Worm (Caenorhabditis elegans) whole organism, young adult: ENCODE data around the gene hum-2.

ENCODE experiments used
- B0035.1 ChIP-seq: sonication (generic microtip); optimal IDR thresholded peaks from 2 replicates; lab custom pipeline; 2016; ENCODE audit warnings: missing genetic modification characterization, mild to moderate bottlenecking, missing compliant biosample characterization, missing genotype, missing genetic modification reagents
- B0261.1 ChIP-seq: sonication (generic microtip); optimal IDR thresholded peaks from 2 replicates; lab custom pipeline; 2016; ENCODE audit warnings: mild to moderate bottlenecking, missing genetic modification characterization, moderate library complexity, missing compliant biosample characterization
- C06A6.2 ChIP-seq: fragments of 200-800 bp; sonication (Bioruptor generic); conservative IDR thresholded peaks from 2 replicates; pipeline ENCODE4 v1.3.6; 2022; ENCODE audit warnings: missing genetic modification characterization, missing compliant biosample characterization
- F23B12.7 ChIP-seq: sonication (generic microtip); optimal IDR thresholded peaks from 2 replicates; lab custom pipeline; 2017; ENCODE audit warnings: missing genetic modification characterization, mild to moderate bottlenecking, missing compliant biosample characterization, antibody characterized with exemption, moderate library complexity; ENCODE audit not compliant: insufficient read depth
- F39B2.1 ChIP-seq: fragments of 200-800 bp; sonication (Bioruptor generic); IDR thresholded peaks from 2 replicates; pipeline ENCODE4 v1.3.6; 2022; ENCODE audit warnings: missing genetic modification reagents, missing genetic modification characterization, missing compliant biosample characterization
- F55B11.4 ChIP-seq: sonication (generic microtip); optimal IDR thresholded peaks from 2 replicates; lab custom pipeline; 2016; ENCODE audit warnings: missing compliant biosample characterization, missing genetic modification characterization, borderline replicate concordance; ENCODE audit not compliant: insufficient read depth
- Y56A3A.18 ChIP-seq: fragments of 200-800 bp; sonication (Bioruptor generic); IDR thresholded peaks from 2 replicates; pipeline ENCODE4 v1.3.6; 2022; ENCODE audit warnings: missing genetic modification reagents, missing genetic modification characterization, missing compliant biosample characterization
- Y67H2A.10 ChIP-seq: fragments of 200-800 bp; sonication (Bioruptor generic); conservative IDR thresholded peaks from 2 replicates; pipeline ENCODE4 v1.3.6; 2022; ENCODE audit warnings: missing genetic modification reagents, missing genetic modification characterization, missing compliant biosample characterization
- attf-5 ChIP-seq: fragments of 200-800 bp; sonication (Bioruptor generic); optimal IDR thresholded peaks from 2 replicates; lab custom pipeline; 2018; ENCODE audit warnings: mild to moderate bottlenecking, missing genetic modification characterization, missing compliant biosample characterization
- attf-6 ChIP-seq: fragments of 200-800 bp; sonication (Bioruptor generic); IDR thresholded peaks from 2 replicates; pipeline ENCODE4 v1.3.6; 2022; ENCODE audit warnings: missing genetic modification reagents, missing genetic modification characterization, missing compliant biosample characterization
- bed-1 ChIP-seq: fragments of 200-800 bp; sonication (Bioruptor generic); IDR thresholded peaks from 2 replicates; pipeline ENCODE4 v1.3.6; 2022; ENCODE audit warnings: missing genetic modification reagents, missing genetic modification characterization, missing compliant biosample characterization
- cebp-1 ChIP-seq, 2 experiments: fragments of 200-800 bp in 1 of 2; sonication (Bioruptor generic) in 1 of 2; sonication (generic microtip) in 1 of 2; IDR thresholded peaks in 1 of 2; optimal IDR thresholded peaks in 1 of 2; 2 replicates each; pipeline versions ENCODE4 v1.3.6 to Lab custom; 2017 to 2022; ENCODE audit warnings: missing compliant biosample characterization in 2 of 2, missing genetic modification characterization in 2 of 2, mild to moderate bottlenecking in 1 of 2, missing genetic modification reagents in 1 of 2, moderate library complexity in 1 of 2
- cebp-2 ChIP-seq: fragments of 200-800 bp; sonication (Bioruptor generic); IDR thresholded peaks from 2 replicates; pipeline ENCODE4 v1.3.6; 2022; ENCODE audit warnings: missing genetic modification characterization, missing compliant biosample characterization
- ceh-79 ChIP-seq: sonication (generic microtip); optimal IDR thresholded peaks from 2 replicates; lab custom pipeline; 2017; ENCODE audit warnings: mild to moderate bottlenecking, missing genetic modification characterization, missing compliant biosample characterization
- die-1 ChIP-seq: sonication (generic microtip); optimal IDR thresholded peaks from 2 replicates; lab custom pipeline; 2016; ENCODE audit warnings: missing genotype, mild to moderate bottlenecking, missing genetic modification characterization, missing compliant biosample characterization
- egl-18 ChIP-seq: fragments of 200-800 bp; sonication (Bioruptor generic); IDR thresholded peaks from 2 replicates; pipeline ENCODE4 v1.3.6; 2022; ENCODE audit warnings: missing genetic modification reagents, missing genetic modification characterization, missing compliant biosample characterization
- egl-44 ChIP-seq: fragments of 200-800 bp; sonication (Bioruptor generic); IDR thresholded peaks from 2 replicates; pipeline ENCODE4 v1.3.6; 2022; ENCODE audit warnings: missing genetic modification reagents, missing genetic modification characterization, missing compliant biosample characterization
- egrh-3 ChIP-seq: fragments of 200-800 bp; sonication (Bioruptor generic); IDR thresholded peaks from 2 replicates; pipeline ENCODE4 v1.3.6; 2022; ENCODE audit warnings: missing genetic modification reagents, missing genetic modification characterization, missing compliant biosample characterization
- hlh-26 ChIP-seq: fragments of 200-800 bp; sonication (Bioruptor generic); conservative IDR thresholded peaks from 2 replicates; pipeline ENCODE4 v1.3.6; 2022; ENCODE audit warnings: missing genetic modification reagents, missing genetic modification characterization, missing compliant biosample characterization
- hrde-1 ChIP-seq: sonication (generic microtip); optimal IDR thresholded peaks from 2 replicates; lab custom pipeline; 2016; ENCODE audit warnings: missing genetic modification characterization, mild to moderate bottlenecking, missing compliant biosample characterization, moderate library complexity, missing genotype, missing genetic modification reagents, borderline replicate concordance
- hsf-1 ChIP-seq: fragments of 200-800 bp; sonication (Bioruptor generic); IDR thresholded peaks from 2 replicates; pipeline ENCODE4 v1.3.6; 2022; ENCODE audit warnings: missing genetic modification reagents, missing genetic modification characterization, missing compliant biosample characterization
- lin-35 ChIP-seq, 3 experiments: fragments of 150-350 bp in 2 of 3; sonication (generic microtip) in 1 of 3; optimal IDR thresholded peaks; 2 replicates each; lab custom pipeline; 2014 to 2018; ENCODE audit warnings: missing biosample characterization in 3 of 3, missing genetic modification characterization in 3 of 3, missing genetic modification reagents in 3 of 3
- lsy-27 ChIP-seq: sonication (generic microtip); optimal IDR thresholded peaks from 2 replicates; lab custom pipeline; 2017; ENCODE audit warnings: missing genetic modification characterization, mild to moderate bottlenecking, missing compliant biosample characterization, antibody characterized with exemption, missing genotype, borderline replicate concordance; ENCODE audit not compliant: insufficient read depth
- madf-10 ChIP-seq: sonication (generic microtip); optimal IDR thresholded peaks from 2 replicates; lab custom pipeline; 2016; ENCODE audit warnings: mild to moderate bottlenecking, missing genetic modification characterization, missing compliant biosample characterization
- madf-6 ChIP-seq: fragments of 200-800 bp; sonication (Bioruptor generic); IDR thresholded peaks from 2 replicates; pipeline ENCODE4 v1.3.6; 2022; ENCODE audit warnings: missing genetic modification reagents, missing genetic modification characterization, missing compliant biosample characterization
- madf-8 ChIP-seq: fragments of 200-800 bp; sonication (Bioruptor generic); conservative IDR thresholded peaks from 2 replicates; pipeline ENCODE4 v1.3.6; 2022; ENCODE audit warnings: missing genetic modification reagents, missing genetic modification characterization, missing compliant biosample characterization
- mxl-1 ChIP-seq: sonication (generic microtip); optimal IDR thresholded peaks from 2 replicates; lab custom pipeline; 2016; ENCODE audit warnings: missing genetic modification characterization, missing compliant biosample characterization
- nfya-1 ChIP-seq: sonication (generic microtip); optimal IDR thresholded peaks from 2 replicates; lab custom pipeline; 2017; ENCODE audit warnings: antibody characterized with exemption, missing compliant biosample characterization, missing genetic modification characterization, borderline replicate concordance; ENCODE audit not compliant: insufficient read depth
- nhr-179 ChIP-seq: sonication (generic microtip); optimal IDR thresholded peaks from 2 replicates; lab custom pipeline; 2016; ENCODE audit warnings: mild to moderate bottlenecking, missing genetic modification characterization, missing compliant biosample characterization
- nhr-27 ChIP-seq: fragments of 200-800 bp; sonication (Bioruptor generic); optimal IDR thresholded peaks from 2 replicates; lab custom pipeline; 2018; ENCODE audit warnings: mild to moderate bottlenecking, missing genetic modification characterization, moderate library complexity, missing compliant biosample characterization
- nhr-80 ChIP-seq: sonication (generic microtip); optimal IDR thresholded peaks from 2 replicates; lab custom pipeline; 2016; ENCODE audit warnings: missing genetic modification characterization, missing compliant biosample characterization
- rec-8 ChIP-seq, 2 experiments: sonication (generic microtip); optimal IDR thresholded peaks; 2 replicates each; lab custom pipeline; 2016; ENCODE audit warnings: mild to moderate bottlenecking in 2 of 2, missing genetic modification characterization in 2 of 2, missing genetic modification reagents in 2 of 2, missing genotype in 2 of 2, missing biosample characterization in 1 of 2, missing compliant biosample characterization in 1 of 2, moderate library complexity in 1 of 2
- snpc-1.3 ChIP-seq: sonication (generic microtip); optimal IDR thresholded peaks from 2 replicates; lab custom pipeline; 2017; ENCODE audit warnings: missing genetic modification characterization, mild to moderate bottlenecking, missing compliant biosample characterization, antibody characterized with exemption, moderate library complexity, missing genotype, missing genetic modification reagents; ENCODE audit not compliant: insufficient read depth
- tbx-9 ChIP-seq: sonication (generic microtip); optimal IDR thresholded peaks from 2 replicates; lab custom pipeline; 2016; ENCODE audit warnings: borderline replicate concordance, missing genetic modification characterization, inconsistent platforms, missing compliant biosample characterization
- ztf-28 ChIP-seq: fragments of 200-800 bp; sonication (Bioruptor generic); IDR thresholded peaks from 2 replicates; pipeline ENCODE4 v1.3.6; 2022; ENCODE audit warnings: missing genetic modification reagents, missing genetic modification characterization, missing compliant biosample characterization

hum-2 gene

DNA sequence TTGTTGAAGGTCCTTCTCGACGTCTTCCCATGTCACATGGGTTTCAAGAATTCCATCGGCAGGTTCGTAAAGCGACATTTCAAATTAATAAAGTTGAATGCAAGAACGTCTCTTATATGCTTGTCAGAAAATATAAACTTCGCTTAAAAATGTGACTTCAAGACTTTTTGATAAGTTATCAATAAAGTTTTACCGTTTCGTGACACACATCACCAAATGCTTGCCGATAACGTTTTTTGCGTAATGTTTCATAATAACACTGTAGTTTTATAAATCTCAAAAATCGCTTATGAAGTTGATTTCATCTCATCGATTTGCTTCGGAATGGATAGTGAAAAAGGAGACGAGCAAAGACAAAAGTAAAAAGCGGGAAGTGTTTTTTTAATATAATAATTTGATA lies 12.5 kb upstream of the hum-2 start, which contains the start of gene E02C12.8:
Gene E02C12.8 (minus strand): TSS at position 141 of the 400 bp plus-strand sequence.
- TF ChIP-seq nhr-80 (tag; lab: Kevin White, UChicago) (peak; percentile 77), attf-6 (GFP tag; lab: Robert Waterston, UW) (no peak), cebp-1 (GFP tag; IDR thresholded peaks at IDR 0.05; lab: Robert Waterston, UW) (peak; percentile 53; the same call in 1 of the 2 replicates), cebp-1 (tag; optimal IDR thresholded peaks at IDR 0.05; lab: Kevin White, UChicago) (no peak)

DNA sequence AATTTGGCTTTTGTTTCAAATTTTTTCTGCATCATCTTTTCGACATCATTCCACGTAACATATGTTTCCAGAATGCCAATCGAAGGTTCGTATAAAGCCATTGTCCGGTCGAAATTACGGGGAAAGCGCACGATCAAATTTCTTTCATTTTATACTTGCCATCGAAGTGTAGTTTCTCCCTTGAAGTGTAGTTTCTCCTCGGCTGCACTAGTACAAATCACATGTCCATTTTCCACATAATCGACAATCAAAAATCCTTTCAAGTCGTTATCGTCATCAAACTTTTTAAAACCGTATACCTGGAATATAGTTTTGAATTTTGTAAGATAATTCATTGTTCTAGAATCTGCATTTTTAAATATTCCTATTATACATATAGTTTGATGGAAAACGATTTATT lies 10.6 kb upstream of the hum-2 start, which contains the start of gene E02C12.9:
Gene E02C12.9 (minus strand): TSS at position 101 of the 400 bp plus-strand sequence.
- TF ChIP-seq ztf-28 (GFP tag; lab: Robert Waterston, UW) (no peak), nfya-1 (tag; lab: Kevin White, UChicago) (no peak), snpc-1.3 (tag; lab: Kevin White, UChicago) (no peak), Y67H2A.10 (GFP tag; lab: Robert Waterston, UW) (no peak), F23B12.7 (tag; lab: Kevin White, UChicago) (no peak), egl-44 (GFP tag; lab: Robert Waterston, UW) (no peak), rec-8 (tag; optimal IDR thresholded peaks at IDR 0.05; lab: Kevin White, UChicago) (no peak), lin-35 (GFP tag; optimal IDR thresholded peaks at IDR 0.05; lab: Kevin White, UChicago) (no peak), F39B2.1 (GFP tag; lab: Robert Waterston, UW) (no peak), bed-1 (GFP tag; lab: Robert Waterston, UW) (no peak), attf-5 (GFP tag; lab: Kevin White, UChicago) (no peak), hlh-26 (GFP tag; lab: Robert Waterston, UW) (no peak), Y56A3A.18 (no peak), die-1 (tag; lab: Kevin White, UChicago) (no peak), ceh-79 (tag; lab: Kevin White, UChicago) (no peak), mxl-1 (tag; lab: Kevin White, UChicago) (no peak)

DNA sequence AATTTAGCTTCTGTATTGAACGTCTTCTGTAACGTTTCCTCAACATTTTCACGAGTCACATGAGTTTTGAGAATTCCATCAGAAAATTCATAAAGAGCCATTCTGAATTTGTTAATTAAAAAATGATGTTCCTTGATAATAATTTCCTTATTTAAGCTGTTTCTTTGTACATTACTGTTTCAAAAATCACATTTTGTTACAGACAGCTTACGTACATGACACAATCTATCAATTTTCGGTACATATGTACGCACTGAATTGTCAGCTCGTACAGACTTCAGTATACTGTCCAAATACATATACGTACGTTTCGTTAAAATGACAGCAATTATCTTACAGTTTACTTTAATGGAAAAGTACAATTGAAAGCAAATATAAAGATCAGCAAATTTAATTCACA lies 9.6 kb upstream of the hum-2 start, which contains the start of gene E02C12.19:
Gene E02C12.19 (minus strand): TSS at position 101 of the 400 bp plus-strand sequence.
- TF ChIP-seq hsf-1 (GFP tag; lab: Robert Waterston, UW): no peak
- TF ChIP-seq nfya-1 (tag; lab: Kevin White, UChicago): no peak
- no peak for TF ChIP-seq B0261.1 (tag; lab: Kevin White, UChicago)
- no peak for TF ChIP-seq F55B11.4
- TF ChIP-seq hrde-1 (tag; lab: Kevin White, UChicago): no peak

DNA sequence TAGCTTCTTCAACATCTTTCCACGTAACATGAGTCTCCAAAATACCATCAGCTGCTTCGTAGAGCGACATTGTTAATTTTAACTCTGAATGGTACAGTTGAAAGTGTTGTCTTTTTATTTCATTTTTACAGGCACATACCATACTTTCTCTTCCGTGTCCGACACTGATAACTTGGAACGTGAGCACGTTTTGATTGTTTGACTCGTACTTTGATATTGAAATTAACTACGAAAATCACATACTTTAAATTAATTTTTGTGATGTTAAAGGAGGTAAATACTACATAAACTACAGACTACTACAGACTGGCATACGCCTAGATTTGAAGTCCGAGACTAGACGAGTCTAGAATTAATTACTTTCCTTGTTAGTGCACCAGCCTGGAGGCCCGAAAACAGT lies 7.6 kb upstream of the hum-2 start, which contains the start of gene E02C12.10:
Gene E02C12.10 (minus strand): TSS at position 75 of the 400 bp plus-strand sequence.
- TF ChIP-seq die-1 (tag; lab: Kevin White, UChicago) (no peak), ceh-79 (tag; lab: Kevin White, UChicago) (no peak), tbx-9 (no peak), B0035.1 (no peak), egl-18 (GFP tag; lab: Robert Waterston, UW) (no peak), lsy-27 (no peak), egrh-3 (GFP tag; lab: Robert Waterston, UW) (no peak), madf-6 (GFP tag; lab: Robert Waterston, UW) (no peak), hsf-1 (GFP tag; lab: Robert Waterston, UW) (no peak), C06A6.2 (GFP tag; lab: Robert Waterston, UW) (no peak), nhr-179 (tag; lab: Kevin White, UChicago) (no peak), madf-8 (GFP tag; lab: Robert Waterston, UW) (no peak), madf-10 (tag; lab: Kevin White, UChicago) (no peak), cebp-2 (GFP tag; lab: Robert Waterston, UW) (no peak), nhr-27 (tag; lab: Kevin White, UChicago) (no peak), lin-35 (GFP tag; optimal IDR thresholded peaks at IDR 0.05; lab: Kevin White, UChicago) (no peak)
- TF ChIP-seq, all 124 proteins: peak for 0
